Fruit fly (Drosophila melanogaster) whole organism, embryonic: Measurements from ENCODE around the gene pygo.

ENCODE experiments used
- ATbp ChIP-seq: fragments of 200-800 bp; sonication (Bioruptor generic); optimal IDR thresholded peaks from 2 replicates; lab custom pipeline; 2017; ENCODE audit warnings: missing biosample characterization, mild to moderate bottlenecking, missing genetic modification characterization, missing genetic modification reagents
- Blimp-1 ChIP-seq: fragments of 200-800 bp; sonication (Bioruptor generic); optimal IDR thresholded peaks from 3 replicates; lab custom pipeline; 2018; ENCODE audit warnings: missing biosample characterization, missing genetic modification characterization, mild to moderate bottlenecking, moderate library complexity, missing genetic modification reagents
- CG10321 ChIP-seq: fragments of 200-800 bp; sonication (Bioruptor generic); IDR thresholded peaks from 2 replicates; pipeline ENCODE4 v1.3.6; 2022; ENCODE audit warnings: missing biosample characterization, missing genetic modification characterization
- CG10462 ChIP-seq: fragments of 200-800 bp; sonication (Bioruptor generic); optimal IDR thresholded peaks from 2 replicates; lab custom pipeline; 2016; ENCODE audit warnings: missing biosample characterization, missing genetic modification characterization
- CG10543 ChIP-seq: fragments of 200-800 bp; sonication (Bioruptor generic); optimal IDR thresholded peaks from 3 replicates; lab custom pipeline; 2017; ENCODE audit warnings: missing biosample characterization, mild to moderate bottlenecking, missing genetic modification characterization, moderate library complexity
- CG11398 ChIP-seq: fragments of 200-800 bp; sonication (Bioruptor generic); optimal IDR thresholded peaks from 2 replicates; lab custom pipeline; 2016; ENCODE audit warnings: missing biosample characterization, missing genetic modification characterization
- CG11504 ChIP-seq: fragments of 200-800 bp; sonication (Bioruptor generic); optimal IDR thresholded peaks from 3 replicates; lab custom pipeline; 2019; ENCODE audit warnings: missing biosample characterization, mild to moderate bottlenecking, missing genetic modification characterization, moderate library complexity
- CG11695 ChIP-seq: fragments of 200-800 bp; sonication (Bioruptor generic); IDR thresholded peaks from 3 replicates; pipeline ENCODE4 v1.3.6; 2022; ENCODE audit warnings: missing biosample characterization, missing genetic modification characterization
- CG1233 ChIP-seq: fragments of 200-800 bp; sonication (Bioruptor generic); optimal IDR thresholded peaks from 4 replicates; lab custom pipeline; 2018; ENCODE audit warnings: missing biosample characterization, mild to moderate bottlenecking, missing genetic modification characterization
- CG13894 ChIP-seq: fragments of 200-800 bp; sonication (Bioruptor generic); optimal IDR thresholded peaks from 3 replicates; lab custom pipeline; 2018; ENCODE audit warnings: missing biosample characterization, mild to moderate bottlenecking, missing genetic modification characterization, moderate library complexity
- CG14965 ChIP-seq: fragments of 200-800 bp; sonication (Bioruptor generic); optimal IDR thresholded peaks from 2 replicates; lab custom pipeline; 2016; ENCODE audit warnings: missing biosample characterization, missing genetic modification characterization, borderline replicate concordance
- CG17361 ChIP-seq: fragments of 200-800 bp; sonication (Bioruptor generic); IDR thresholded peaks from 3 replicates; pipeline ENCODE4 v1.3.6; 2022; ENCODE audit warnings: missing biosample characterization, missing genetic modification characterization
- CG18619 ChIP-seq: fragments of 200-800 bp; sonication (Bioruptor generic); optimal IDR thresholded peaks from 3 replicates; lab custom pipeline; 2017; ENCODE audit warnings: missing biosample characterization, mild to moderate bottlenecking, missing genetic modification characterization
- CG2120 ChIP-seq: fragments of 200-800 bp; sonication (Bioruptor generic); optimal IDR thresholded peaks from 3 replicates; lab custom pipeline; 2016; ENCODE audit warnings: missing biosample characterization, missing genetic modification characterization
- CG31441 ChIP-seq: fragments of 200-800 bp; sonication (Bioruptor generic); IDR thresholded peaks from 2 replicates; pipeline ENCODE4 v1.3.6; 2022; ENCODE audit warnings: missing biosample characterization, missing genetic modification characterization
- CG32772 ChIP-seq: fragments of 200-800 bp; sonication (Bioruptor generic); IDR thresholded peaks from 2 replicates; pipeline ENCODE4 v1.3.6; 2022; ENCODE audit warnings: missing biosample characterization, missing genetic modification characterization
- CG4730 ChIP-seq: fragments of 200-800 bp; sonication (Bioruptor generic); IDR thresholded peaks from 2 replicates; pipeline ENCODE4 v1.3.6; 2022; ENCODE audit warnings: missing biosample characterization, missing genetic modification characterization
- CG4854 ChIP-seq: fragments of 200-800 bp; sonication (Bioruptor generic); optimal IDR thresholded peaks from 2 replicates; lab custom pipeline; 2016; ENCODE audit warnings: missing biosample characterization, missing genetic modification characterization, inconsistent platforms
- CG7556 ChIP-seq: fragments of 200-800 bp; sonication (Bioruptor generic); optimal IDR thresholded peaks from 2 replicates; lab custom pipeline; 2017; ENCODE audit warnings: missing biosample characterization, mild to moderate bottlenecking, missing genetic modification characterization
- CG7839 ChIP-seq: fragments of 200-800 bp; sonication (Bioruptor generic); optimal IDR thresholded peaks from 3 replicates; lab custom pipeline; 2018; ENCODE audit warnings: missing biosample characterization, mild to moderate bottlenecking, missing genetic modification characterization, moderate library complexity
- CG8359 ChIP-seq: fragments of 200-800 bp; sonication (Bioruptor generic); optimal IDR thresholded peaks from 2 replicates; lab custom pipeline; 2017; ENCODE audit warnings: missing biosample characterization, mild to moderate bottlenecking, missing genetic modification characterization, borderline replicate concordance
- CG8765 ChIP-seq: fragments of 200-800 bp; sonication (Bioruptor generic); IDR thresholded peaks from 2 replicates; pipeline ENCODE4 v1.3.6; 2022; ENCODE audit warnings: missing biosample characterization, missing genetic modification characterization
- CG9797 ChIP-seq: fragments of 200-800 bp; sonication (Bioruptor generic); optimal IDR thresholded peaks from 3 replicates; lab custom pipeline; 2018; ENCODE audit warnings: missing biosample characterization, mild to moderate bottlenecking, missing genetic modification characterization
- Chrac-16 ChIP-seq: fragments of 200-800 bp; sonication (Bioruptor generic); optimal IDR thresholded peaks from 3 replicates; lab custom pipeline; 2016; ENCODE audit warnings: missing biosample characterization, missing genetic modification characterization
- CoRest ChIP-seq: fragments of 200-800 bp; sonication (Bioruptor generic); optimal IDR thresholded peaks from 3 replicates; lab custom pipeline; 2018; ENCODE audit warnings: missing biosample characterization, mild to moderate bottlenecking, missing genetic modification characterization, moderate library complexity
- CrebB ChIP-seq: fragments of 200-800 bp; sonication (Bioruptor generic); optimal IDR thresholded peaks from 3 replicates; lab custom pipeline; 2018; ENCODE audit warnings: missing biosample characterization, mild to moderate bottlenecking, missing genetic modification characterization
- Dll ChIP-seq: fragments of 200-800 bp; sonication (Bioruptor generic); IDR thresholded peaks from 4 replicates; pipeline ENCODE4 v1.3.6; 2022; ENCODE audit warnings: missing biosample characterization, missing genetic modification characterization; ENCODE audit not compliant: partially characterized antibody
- Ets65A ChIP-seq: fragments of 200-800 bp; sonication (Bioruptor generic); peaks from one replicate; lab custom pipeline; 2016; ENCODE audit warnings: missing biosample characterization, missing genetic modification characterization
- Lpt ChIP-seq: fragments of >200 bp; optimal IDR thresholded peaks from 2 replicates; lab custom pipeline; 2018; ENCODE audit warnings: missing biosample characterization, missing genetic modification characterization
- Med ChIP-seq: fragments of 200-800 bp; sonication (Bioruptor generic); peaks from one replicate; lab custom pipeline; 2016; ENCODE audit warnings: missing biosample characterization, missing genetic modification characterization, mild to moderate bottlenecking, inconsistent platforms, moderate library complexity
- Opbp ChIP-seq: fragments of 200-800 bp; sonication (Bioruptor generic); IDR thresholded peaks from 3 replicates; pipeline ENCODE4 v1.3.6; 2022; ENCODE audit warnings: missing biosample characterization, missing genetic modification characterization; ENCODE audit not compliant: partially characterized antibody
- PHDP ChIP-seq: fragments of 200-800 bp; sonication (Bioruptor generic); optimal IDR thresholded peaks from 3 replicates; lab custom pipeline; 2018; ENCODE audit warnings: missing biosample characterization, mild to moderate bottlenecking, missing genetic modification characterization, moderate library complexity
- TFAM ChIP-seq: fragments of 200-800 bp; sonication (Bioruptor generic); optimal IDR thresholded peaks from 2 replicates; lab custom pipeline; 2017; ENCODE audit warnings: missing biosample characterization, missing genetic modification characterization, inconsistent platforms
- Xbp1 ChIP-seq: fragments of 200-800 bp; sonication (Bioruptor generic); optimal IDR thresholded peaks from 3 replicates; lab custom pipeline; 2016; ENCODE audit warnings: missing biosample characterization, mild to moderate bottlenecking, missing genetic modification characterization
- chm ChIP-seq: fragments of 200-800 bp; sonication (Bioruptor generic); IDR thresholded peaks from 2 replicates; pipeline ENCODE4 v1.3.6; 2022; ENCODE audit warnings: missing biosample characterization, missing genetic modification characterization
- dati ChIP-seq: fragments of 200-800 bp; sonication (Bioruptor generic); IDR thresholded peaks from 2 replicates; pipeline ENCODE4 v1.3.6; 2022; ENCODE audit warnings: missing biosample characterization, missing genetic modification characterization
- en ChIP-seq: fragments of 200-800 bp; sonication (Bioruptor generic); optimal IDR thresholded peaks from 2 replicates; lab custom pipeline; 2016; ENCODE audit warnings: missing biosample characterization, missing genetic modification characterization
- lilli ChIP-seq: fragments of 200-800 bp; sonication (Bioruptor generic); optimal IDR thresholded peaks from 3 replicates; lab custom pipeline; 2016; ENCODE audit warnings: missing biosample characterization, missing genetic modification characterization
- lov ChIP-seq, 2 experiments: fragments of 200-800 bp in 1 of 2; fragments of >200 bp in 1 of 2; sonication (Bioruptor generic) in 1 of 2; IDR thresholded peaks in 1 of 2; optimal IDR thresholded peaks in 1 of 2; 2 replicates in 1 of 2; 3 replicates in 1 of 2; pipeline versions ENCODE4 v1.3.6 to Lab custom; 2017 to 2022; ENCODE audit warnings: missing biosample characterization in 1 of 2, missing genetic modification characterization in 1 of 2
- mam ChIP-seq: fragments of 200-800 bp; sonication (Bioruptor generic); optimal IDR thresholded peaks from 3 replicates; lab custom pipeline; 2016; ENCODE audit warnings: missing biosample characterization, missing genetic modification characterization
- mirr ChIP-seq: fragments of 200-800 bp; sonication (Bioruptor generic); optimal IDR thresholded peaks from 3 replicates; lab custom pipeline; 2018; ENCODE audit warnings: missing biosample characterization, mild to moderate bottlenecking, missing genetic modification characterization
- nerfin-2 ChIP-seq: fragments of 200-800 bp; sonication (Bioruptor generic); IDR thresholded peaks from 2 replicates; pipeline ENCODE4 v1.3.6; 2022; ENCODE audit warnings: missing biosample characterization, missing genetic modification characterization; ENCODE audit not compliant: partially characterized antibody
- pzg ChIP-seq: fragments of 200-800 bp; sonication (Bioruptor generic); optimal IDR thresholded peaks from 3 replicates; lab custom pipeline; 2018; ENCODE audit warnings: missing biosample characterization, mild to moderate bottlenecking, missing genetic modification characterization, moderate library complexity
- salm ChIP-seq: fragments of 200-800 bp; sonication (Bioruptor generic); optimal IDR thresholded peaks from 2 replicates; lab custom pipeline; 2018; ENCODE audit warnings: missing biosample characterization, mild to moderate bottlenecking, missing genetic modification characterization
- sc ChIP-seq, 3 experiments: fragments of >200 bp in 2 of 3; fragments of 200-800 bp in 1 of 3; sonication (Bioruptor generic) in 1 of 3; optimal IDR thresholded peaks; 2 replicates in 2 of 3; 3 replicates in 1 of 3; lab custom pipeline; 2017; ENCODE audit warnings: mild to moderate bottlenecking in 1 of 3, missing biosample characterization in 1 of 3, missing genetic modification characterization in 1 of 3, missing genetic modification reagents in 1 of 3
- sim ChIP-seq: fragments of 200-800 bp; sonication (Bioruptor generic); IDR thresholded peaks from 2 replicates; pipeline ENCODE4 v1.3.6; 2022; ENCODE audit warnings: missing biosample characterization, missing genetic modification characterization
- sisA ChIP-seq: fragments of 200-800 bp; sonication (Bioruptor generic); IDR thresholded peaks from 2 replicates; pipeline ENCODE4 v1.3.6; 2022; ENCODE audit warnings: missing biosample characterization, missing genetic modification characterization
- slp2 ChIP-seq: fragments of 200-800 bp; sonication (Bioruptor generic); optimal IDR thresholded peaks from 2 replicates; lab custom pipeline; 2016; ENCODE audit warnings: missing biosample characterization, missing genetic modification characterization
- zfh2 ChIP-seq: fragments of 200-800 bp; sonication (Bioruptor generic); optimal IDR thresholded peaks from 2 replicates; lab custom pipeline; 2016; ENCODE audit warnings: missing biosample characterization, missing genetic modification characterization

pygo gene

DNA sequence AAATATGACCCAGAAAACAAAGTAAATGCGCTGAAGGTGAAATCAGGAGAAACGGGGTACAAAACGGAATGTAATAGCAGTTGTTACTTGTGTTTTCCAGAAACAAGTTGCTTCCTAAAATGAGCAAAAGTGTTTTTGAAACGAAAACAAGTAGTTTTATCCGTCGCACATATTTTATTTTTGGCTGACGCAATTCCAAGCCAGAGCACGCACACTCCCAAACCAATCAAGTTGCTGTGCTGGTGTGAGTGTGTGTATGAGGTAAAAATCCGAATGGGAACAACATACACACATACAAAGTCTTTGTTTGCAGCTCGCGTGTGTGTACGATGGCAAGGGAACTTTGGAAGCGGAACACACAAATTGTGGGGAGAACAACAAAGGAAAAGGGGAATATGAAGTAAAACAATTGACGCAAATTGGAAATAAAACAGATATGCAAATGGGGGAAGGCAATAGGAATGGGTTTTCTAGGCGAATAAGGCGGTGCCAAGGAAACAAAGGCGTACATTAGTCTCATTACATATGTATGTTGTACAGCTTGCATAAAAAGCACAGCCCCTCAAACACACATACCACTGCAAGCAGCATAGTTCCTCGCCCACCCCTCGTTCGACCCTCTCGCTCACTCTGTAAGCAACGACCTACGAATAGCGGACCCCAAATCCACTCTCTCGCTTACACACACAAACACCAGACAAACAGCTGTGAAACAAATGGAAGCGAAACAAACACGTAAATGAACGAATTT is 28.1 kb upstream of the pygo start:
- TF ChIP-seq CG8359 (GFP tag; lab: Kevin White, UChicago) (no peak), en (GFP tag; lab: Kevin White, UChicago) (no peak), CG18619 (peak; percentile 19), Opbp (GFP tag; lab: Robert Waterston, UW) (no peak), slp2 (no peak), salm (no peak), CG11398 (GFP tag; lab: Kevin White, UChicago) (no peak), mam (GFP tag; lab: Kevin White, UChicago) (no peak), Lpt (no peak), Dll (GFP tag; lab: Robert Waterston, UW) (no peak), CG1233 (no peak), CG4730 (no peak), Ets65A (GFP tag; lab: Kevin White, UChicago) (no peak), CG10462 (GFP tag; lab: Kevin White, UChicago) (no peak), CG14965 (GFP tag; lab: Kevin White, UChicago) (no peak), CG4854 (GFP tag; lab: Kevin White, UChicago) (no peak), sc (optimal IDR thresholded peaks at IDR 0.05; lab: Kevin White, UChicago) (no peak), sc (GFP tag; optimal IDR thresholded peaks at IDR 0.05; lab: Kevin White, UChicago) (no peak), CG32772 (GFP tag; lab: Robert Waterston, UW) (no peak), ATbp (GFP tag; lab: Kevin White, UChicago) (no peak), nerfin-2 (no peak), CG8765 (GFP tag; lab: Robert Waterston, UW) (no peak), CG2120 (GFP tag; lab: Kevin White, UChicago) (no peak), lilli (GFP tag; lab: Kevin White, UChicago) (peak; percentile 14), lov (optimal IDR thresholded peaks at IDR 0.05; lab: Kevin White, UChicago) (no peak), lov (GFP tag; IDR thresholded peaks at IDR 0.05; lab: Robert Waterston, UW) (no peak), CrebB (tag; lab: Kevin White, UChicago) (peak; percentile 59), CG10321 (no peak), CG11504 (tag; lab: Kevin White, UChicago) (peak; percentile 9), CG9797 (GFP tag; lab: Kevin White, UChicago) (no peak), pzg (GFP tag; lab: Kevin White, UChicago) (peak; percentile 5), Chrac-16 (GFP tag; lab: Kevin White, UChicago) (no peak), Med (GFP tag; lab: Kevin White, UChicago) (peak; percentile 89), CG10543 (peak; percentile 78), CG13894 (tag; lab: Kevin White, UChicago) (peak; percentile 61), TFAM (GFP tag; lab: Kevin White, UChicago) (no peak), Blimp-1 (GFP tag; lab: Kevin White, UChicago) (no peak), CG31441 (GFP tag; lab: Robert Waterston, UW) (no peak), sim (GFP tag; lab: Robert Waterston, UW) (no peak), CG17361 (GFP tag; lab: Robert Waterston, UW) (no peak), chm (GFP tag; lab: Robert Waterston, UW) (no peak), Xbp1 (GFP tag; lab: Kevin White, UChicago) (no peak), PHDP (tag; lab: Kevin White, UChicago) (no peak), CG11695 (GFP tag; lab: Robert Waterston, UW) (no peak), sisA (GFP tag; lab: Robert Waterston, UW) (no peak), zfh2 (GFP tag; lab: Kevin White, UChicago) (no peak), CG7556 (GFP tag; lab: Kevin White, UChicago) (no peak), CG7839 (tag; lab: Kevin White, UChicago) (no peak), mirr (GFP tag; lab: Kevin White, UChicago) (peak; percentile 32), dati (GFP tag; lab: Robert Waterston, UW) (no peak), CoRest (tag; lab: Kevin White, UChicago) (no peak)
